Fruit fly (Drosophila melanogaster): Measurements from ENCODE around the gene CG9727.

DNA sequence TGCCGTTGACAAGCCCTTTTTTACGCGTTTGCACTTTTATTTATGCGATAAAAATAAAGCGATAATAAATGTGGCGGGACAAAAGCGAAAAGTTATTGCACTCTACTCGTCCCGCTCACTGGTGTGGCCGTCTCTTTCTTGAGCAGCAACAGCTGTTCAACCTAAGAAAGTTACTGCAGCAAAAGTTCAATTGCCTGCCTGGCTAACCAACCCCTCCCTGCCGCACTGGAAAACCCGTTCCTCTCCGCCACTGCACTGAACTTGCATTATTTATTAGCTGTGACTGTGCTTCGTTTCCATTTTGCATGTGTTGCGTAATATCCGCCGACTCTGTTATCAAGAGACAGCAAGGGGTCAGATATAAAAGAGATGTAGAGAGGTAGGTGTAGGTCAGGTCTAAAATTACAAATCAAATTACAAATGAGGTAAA is 34.7 kb downstream of the CG9727 start:
- TF ChIP-seq bcd (GFP tag; optimal IDR thresholded peaks at IDR 0.05) (no peak), CTCF (GFP tag; optimal IDR thresholded peaks at IDR 0.05) (no peak), vnd (GFP tag; IDR thresholded peaks at IDR 0.05; ENCODE audit: partially characterized antibody) (no peak)

Data from whole organism, embryonic.